Fruit fly (Drosophila melanogaster) ovary, adult (tissue): ENCODE results near the gene NO66.
"Not testable (repeated sequence)": the region's sequence is repeated elsewhere in the genome, so short reads cannot be mapped to it uniquely, and the experiment has no call there.

Source experiments
- CG17801 ChIP-seq: fragments of 200-800 bp; optimal IDR thresholded peaks from 2 replicates; lab custom pipeline; 2019; ENCODE audit warnings: missing biosample characterization, mild to moderate bottlenecking, missing genetic modification characterization, moderate library complexity; ENCODE audit not compliant: partially characterized antibody

The NO66 gene

DNA sequence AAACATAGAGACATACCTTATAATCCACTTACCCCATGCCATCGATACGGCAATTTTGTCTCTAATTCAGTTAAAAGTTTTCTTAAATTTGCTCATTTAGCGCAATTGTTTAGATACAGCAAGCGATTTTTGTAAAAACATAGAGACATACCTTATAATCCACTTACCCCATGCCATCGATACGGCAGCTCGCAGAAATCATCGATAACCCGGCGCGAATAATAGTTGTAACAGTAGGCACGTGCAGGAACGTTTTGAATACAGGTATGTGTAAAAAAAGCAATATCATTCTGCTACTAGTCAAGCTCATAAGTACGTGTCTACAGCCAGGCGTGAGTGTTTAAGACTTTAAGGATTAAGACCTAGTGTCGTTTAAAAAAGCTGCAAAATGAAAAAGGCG lies at the start of gene NO66:
Gene NO66 (plus strand): TSS at position 199 of the 400 bp plus-strand sequence.
- TF ChIP-seq CG17801 (GFP tag; lab: Kevin White, UChicago): not testable (repeated sequence)

DNA sequence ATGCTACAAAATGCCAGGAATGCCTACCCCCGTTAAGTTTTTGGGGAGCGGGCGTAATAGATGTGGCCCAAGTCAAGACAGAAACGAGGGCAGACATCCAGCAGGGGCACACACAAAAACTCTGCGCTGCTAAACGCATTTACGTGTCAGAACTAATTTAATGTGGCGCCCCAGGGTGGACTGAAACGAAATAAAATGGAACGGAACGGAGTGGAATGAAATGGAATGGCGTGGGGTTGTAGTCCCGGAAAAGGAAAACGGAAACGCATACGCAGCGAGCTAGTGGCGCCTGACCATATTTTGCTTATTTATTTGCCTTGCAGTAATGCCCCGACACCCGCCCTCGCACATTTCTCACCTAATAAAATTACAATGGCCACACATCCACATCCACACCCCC lies 45.7 kb upstream of the NO66 start:
- no peak for TF ChIP-seq CG17801 (GFP tag; lab: Kevin White, UChicago)

DNA sequence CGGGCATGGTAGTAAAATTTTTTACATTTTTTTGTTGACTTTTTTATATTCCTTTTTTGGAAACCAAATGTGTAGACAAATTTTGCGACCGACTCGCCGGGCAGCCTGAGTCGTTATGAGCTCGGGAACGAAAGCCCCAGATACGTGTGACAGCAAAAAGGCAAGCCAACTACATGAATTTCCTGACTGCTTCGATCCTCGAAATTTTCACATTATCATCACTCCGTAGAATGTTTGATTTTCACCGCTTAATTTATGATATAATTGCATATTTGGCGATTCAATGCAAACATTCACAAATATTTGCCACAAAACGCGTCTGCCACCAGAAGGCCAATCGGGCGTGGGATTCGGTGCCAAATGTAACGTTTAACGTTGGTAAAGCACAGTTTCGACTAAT lies 42.3 kb upstream of the NO66 start, which contains the start of gene CG15577:
Gene CG15577 (minus strand): TSS at position 101 of the 400 bp plus-strand sequence.
- no peak for TF ChIP-seq CG17801 (GFP tag; lab: Kevin White, UChicago)

DNA sequence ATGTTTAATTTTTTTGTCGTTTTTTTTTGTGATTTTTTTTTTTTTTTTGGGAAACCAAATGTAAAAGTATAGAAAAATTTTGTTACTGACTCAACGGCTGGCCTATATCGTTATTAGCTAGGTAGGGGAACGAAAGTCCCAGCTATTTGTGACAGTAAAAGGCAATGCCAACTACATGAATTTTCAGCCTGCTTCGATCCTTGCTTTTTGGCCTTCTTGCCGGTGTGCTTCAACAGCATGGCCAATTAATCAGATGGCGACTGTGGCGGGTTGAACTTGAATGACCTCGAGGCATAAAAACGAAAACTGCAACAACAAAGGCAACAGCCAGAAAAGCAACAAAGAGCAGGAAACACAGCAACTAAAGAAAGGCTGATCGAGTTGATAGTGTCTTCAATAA lies 41.4 kb upstream of the NO66 start, which contains the start of gene CG15578:
Gene CG15578 (minus strand): TSS at position 101 of the 400 bp plus-strand sequence.
- no peak for TF ChIP-seq CG17801 (GFP tag; lab: Kevin White, UChicago)

DNA sequence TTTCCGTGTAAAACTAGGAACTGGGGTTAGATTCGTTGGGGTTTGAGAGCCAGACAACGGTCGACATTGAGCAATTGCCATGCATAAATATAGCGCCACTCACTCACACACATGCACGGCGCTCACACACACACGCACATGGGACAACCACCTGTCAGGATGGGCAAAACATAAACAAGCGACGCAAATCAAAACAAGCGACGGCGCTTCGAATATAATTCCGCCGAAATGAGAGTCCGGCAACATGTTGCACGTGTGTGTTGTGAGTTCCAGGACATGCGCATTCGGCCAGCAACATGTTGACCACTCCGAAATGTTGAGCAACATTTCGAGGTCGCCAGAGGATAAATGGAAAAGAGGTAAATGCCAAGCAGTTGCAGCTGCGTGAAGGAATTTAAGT lies 38.5 kb upstream of the NO66 start:
- TF ChIP-seq CG17801 (GFP tag; lab: Kevin White, UChicago): no peak

DNA sequence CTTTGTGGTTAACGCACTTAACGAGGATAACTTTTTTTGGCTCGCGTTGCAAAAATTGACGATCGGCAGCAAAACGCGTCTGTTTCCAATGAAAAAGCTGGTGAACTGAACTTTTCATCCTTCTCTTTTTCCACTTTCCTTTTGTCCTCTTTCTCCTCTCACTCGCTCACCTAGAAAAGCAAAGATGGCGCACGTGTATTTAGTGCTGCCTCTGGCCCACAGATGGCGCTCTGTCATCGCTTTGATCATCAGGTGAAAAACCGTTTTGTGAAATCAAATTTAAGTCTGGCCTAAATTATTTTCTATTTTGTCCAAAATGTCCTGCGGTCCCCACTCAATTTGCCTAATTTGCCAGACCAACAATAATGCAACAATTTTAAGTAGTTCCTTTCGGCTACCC lies 25.8 kb upstream of the NO66 start:
- TF ChIP-seq CG17801 (GFP tag; lab: Kevin White, UChicago): no peak

DNA sequence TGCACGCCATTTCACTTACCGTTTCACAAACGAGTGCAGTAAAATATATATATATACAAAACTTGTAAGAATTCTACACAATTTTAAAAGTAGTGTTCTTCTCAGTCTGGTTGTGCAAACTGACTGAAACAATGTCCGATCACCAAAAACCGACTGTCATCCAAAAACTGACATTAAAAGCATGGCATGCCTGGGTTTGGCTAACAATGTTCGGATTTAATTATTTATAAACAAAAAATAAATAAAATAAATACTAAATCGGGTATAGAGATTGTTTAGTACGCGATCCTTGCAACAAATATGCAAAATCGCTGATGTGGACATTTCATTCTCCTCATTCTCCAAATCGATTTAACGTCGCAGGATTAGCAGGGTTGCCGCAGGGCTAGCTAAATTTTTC lies 17.0 kb upstream of the NO66 start, which contains the start of gene CG12692:
Gene CG12692 (minus strand): TSS at position 101 of the 400 bp plus-strand sequence.
- TF ChIP-seq CG17801 (GFP tag; lab: Kevin White, UChicago): no peak

DNA sequence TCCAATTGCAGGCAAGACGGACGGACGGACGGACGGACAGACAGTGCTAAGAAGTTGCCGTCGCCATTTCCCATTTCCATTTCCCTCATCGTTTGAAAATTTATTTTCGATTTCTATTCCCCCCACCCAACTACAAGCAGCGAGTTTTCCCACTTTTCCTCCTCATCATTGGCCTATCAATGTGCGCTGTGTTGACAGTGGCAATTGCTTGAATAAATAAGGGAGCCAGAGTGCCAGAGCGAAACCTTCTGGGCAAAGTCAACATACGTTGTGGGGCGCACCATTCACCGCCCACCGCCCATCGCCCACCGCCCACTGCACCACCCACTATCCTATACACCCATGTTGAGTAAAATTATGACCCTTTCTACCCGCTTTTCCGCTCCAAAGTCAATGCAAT lies 13.3 kb upstream of the NO66 start:
- no peak for TF ChIP-seq CG17801 (GFP tag; lab: Kevin White, UChicago)

DNA sequence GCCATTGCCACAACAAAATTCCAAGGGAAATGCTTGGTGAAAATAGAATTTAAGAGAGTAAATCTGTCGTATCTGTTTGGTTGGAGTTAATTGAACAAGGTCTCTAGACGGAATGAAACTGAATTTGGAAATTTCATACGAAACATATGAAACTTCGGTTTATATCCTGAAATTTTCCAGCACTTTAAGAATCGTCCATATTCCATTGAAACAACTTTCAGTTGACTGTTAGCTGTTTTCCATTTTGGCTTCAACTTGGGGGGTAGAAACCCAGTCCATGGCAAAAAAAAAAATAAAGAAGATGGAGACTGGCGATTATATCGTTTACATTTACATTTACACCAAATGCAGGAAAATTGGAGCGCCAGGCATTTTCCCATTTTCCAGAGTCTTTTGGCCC lies 7.5 kb upstream of the NO66 start, which contains the start of gene CG15579:
Gene CG15579 (minus strand): TSS at position 101 of the 400 bp plus-strand sequence.
- TF ChIP-seq CG17801 (GFP tag; lab: Kevin White, UChicago): no peak

DNA sequence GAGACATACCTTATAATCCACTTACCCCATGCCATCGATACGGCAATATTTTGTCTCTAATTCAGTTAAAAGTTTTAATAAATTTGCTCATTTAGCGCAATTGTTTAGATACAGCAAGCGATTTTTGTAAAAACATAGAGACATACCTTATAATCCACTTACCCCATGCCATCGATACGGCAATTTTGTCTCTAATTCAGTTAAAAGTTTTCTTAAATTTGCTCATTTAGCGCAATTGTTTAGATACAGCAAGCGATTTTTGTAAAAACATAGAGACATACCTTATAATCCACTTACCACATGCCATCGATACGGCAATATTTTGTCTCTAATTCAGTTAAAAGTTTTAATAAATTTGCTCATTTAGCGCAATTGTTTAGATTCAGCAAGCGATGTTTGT lies 537 bp upstream of the NO66 start, which contains the start of gene mei-9:
Gene mei-9 (minus strand): TSS at position 101 of the 400 bp plus-strand sequence.
- not testable (repeated sequence) for TF ChIP-seq CG17801 (GFP tag; lab: Kevin White, UChicago)

DNA sequence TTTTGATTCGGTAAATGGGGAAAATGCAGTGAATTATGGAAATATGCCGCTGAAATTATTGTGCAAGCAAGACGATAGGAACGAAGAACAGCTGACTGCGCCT lies 2.7 kb downstream of the NO66 start, which contains the start of gene mRpL33:
Gene mRpL33 (minus strand): TSS at position 101 of the 103 bp plus-strand sequence.
- no peak for TF ChIP-seq CG17801 (GFP tag; lab: Kevin White, UChicago)

DNA sequence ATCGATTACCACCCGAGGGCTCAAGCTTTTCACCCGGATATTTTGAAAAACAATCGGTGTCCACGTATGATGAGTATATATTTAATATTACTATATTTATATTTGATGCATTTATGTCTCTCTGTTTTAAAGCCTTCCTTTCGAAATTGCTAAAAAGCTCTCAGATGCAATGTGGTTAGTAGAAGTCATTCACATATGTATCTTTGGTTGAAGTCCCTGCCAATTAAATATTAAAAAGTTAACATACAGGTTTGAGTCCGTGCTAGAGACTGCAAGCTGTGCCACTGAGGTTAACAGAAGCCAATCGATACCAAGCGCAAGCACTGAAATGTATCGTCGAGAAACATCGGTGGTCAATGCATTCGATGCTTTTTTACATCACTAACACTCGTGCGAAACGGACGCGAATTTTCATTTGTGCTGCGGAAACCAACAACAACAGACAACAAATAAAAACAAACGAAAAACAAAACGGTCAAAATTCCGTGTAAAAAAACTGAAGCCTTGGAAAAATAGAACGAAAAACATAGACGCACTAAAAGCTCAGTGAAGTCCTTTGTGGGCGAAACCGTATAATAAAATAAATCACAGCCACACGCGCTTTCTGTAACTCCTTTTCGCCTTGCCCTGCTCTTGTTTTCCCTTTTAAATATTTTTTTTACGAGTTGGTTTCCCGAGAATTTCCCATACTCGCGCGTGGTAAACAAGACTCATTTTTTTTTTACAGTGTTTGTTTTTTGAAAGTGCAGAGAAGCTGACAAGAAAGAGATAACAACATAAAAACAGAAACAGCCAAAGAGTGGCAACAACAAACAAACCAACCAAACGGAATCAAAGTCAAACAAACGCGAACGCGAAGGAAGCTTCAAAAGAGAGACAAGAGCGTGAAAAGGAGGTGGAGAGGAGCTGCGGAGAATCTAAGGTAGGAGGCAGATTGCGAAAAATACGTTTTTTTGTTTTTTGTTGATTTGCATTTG lies 3.3 kb downstream of the NO66 start, which contains the start of gene norpA:
Gene norpA (plus strand): TSS at position 393 of the 977 bp plus-strand sequence.
- TF ChIP-seq CG17801 (GFP tag; lab: Kevin White, UChicago): peak; percentile 61

DNA sequence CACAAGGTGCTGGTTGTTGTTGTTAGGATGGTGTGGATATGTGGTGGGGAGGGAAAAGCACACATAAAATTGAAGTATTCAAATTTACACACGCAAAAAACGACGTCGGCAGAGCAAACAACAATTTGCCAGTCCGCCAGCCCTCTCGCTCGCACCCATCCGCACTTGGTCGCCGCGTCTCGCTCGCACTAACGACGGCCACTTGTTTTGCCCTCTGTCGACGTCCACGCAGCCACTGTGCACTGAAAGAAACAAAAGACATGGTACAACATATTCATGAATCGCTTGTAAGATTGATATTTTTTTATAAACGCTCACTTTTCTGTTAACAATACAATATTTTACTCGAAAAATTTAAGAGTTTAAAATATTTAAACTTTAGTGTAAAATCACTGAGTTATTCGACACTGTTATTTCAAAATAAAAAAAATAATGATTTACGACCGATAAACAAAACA lies 4.7 kb downstream of the NO66 start:
- TF ChIP-seq CG17801 (GFP tag; lab: Kevin White, UChicago): peak; percentile 84

DNA sequence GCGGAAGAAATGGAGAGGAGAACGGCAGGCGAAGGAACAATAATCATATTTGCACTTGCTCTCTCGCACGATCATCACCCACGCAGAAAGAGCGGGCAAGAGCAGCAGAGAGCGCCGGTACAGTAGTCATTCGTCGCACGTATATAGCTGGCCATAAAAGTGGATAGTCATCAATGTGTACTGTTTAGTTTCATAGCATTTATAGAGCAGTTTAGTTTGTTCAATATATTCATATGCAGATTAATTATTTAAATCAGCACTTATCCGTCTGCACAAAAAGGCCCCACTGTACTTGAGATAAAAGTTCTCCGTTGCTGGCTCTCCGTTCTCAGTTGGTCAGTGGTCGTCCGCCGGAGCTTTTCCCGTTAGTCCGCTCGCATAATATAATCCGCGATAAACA lies 5.5 kb downstream of the NO66 start:
- TF ChIP-seq CG17801 (GFP tag; lab: Kevin White, UChicago): peak; percentile 100

DNA sequence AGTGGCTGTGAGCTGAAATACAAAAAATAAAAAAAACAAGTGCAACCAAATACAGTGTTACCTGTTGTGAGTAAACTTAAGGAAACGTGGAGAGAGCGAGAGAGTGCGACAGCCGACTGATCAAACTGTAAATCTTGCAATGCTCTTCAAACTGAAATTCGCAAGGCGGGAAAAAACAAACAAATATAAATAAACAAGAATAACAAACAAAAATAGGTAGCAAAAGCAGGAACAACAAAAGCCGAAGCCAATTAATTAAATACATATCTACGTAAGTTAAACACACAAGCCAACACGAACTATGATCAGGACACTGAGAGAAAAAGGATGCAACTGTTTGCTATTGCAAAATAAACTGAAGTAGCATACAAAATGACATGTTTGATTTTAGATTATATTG lies 6.1 kb downstream of the NO66 start:
- TF ChIP-seq CG17801 (GFP tag; lab: Kevin White, UChicago): no peak

DNA sequence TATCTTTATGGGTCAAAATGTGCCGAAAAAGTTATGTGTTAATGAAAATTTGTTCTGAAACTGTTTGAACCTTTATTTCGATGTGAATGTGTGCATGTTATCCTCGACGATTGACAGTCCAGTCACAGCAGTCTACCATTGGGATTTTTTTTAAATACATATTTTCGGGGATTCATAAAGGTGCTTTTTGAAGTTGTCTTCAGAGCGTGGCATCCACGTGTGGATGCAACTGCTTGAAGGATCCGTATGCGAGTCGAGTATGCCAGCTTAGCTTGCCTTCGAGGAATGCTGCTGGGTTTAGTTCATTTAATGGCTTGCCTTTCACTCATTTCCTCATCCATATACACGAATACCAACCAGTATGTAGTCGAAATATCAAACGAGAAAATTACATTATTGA lies 10.1 kb downstream of the NO66 start, which contains the start of gene CG12693:
Gene CG12693 (minus strand): TSS at position 101 of the 400 bp plus-strand sequence.
- TF ChIP-seq CG17801 (GFP tag; lab: Kevin White, UChicago): no peak
